Worm (Caenorhabditis elegans) whole organism, L4 larva: ENCODE results near the gene F09E5.8.
"Not testable (repeated sequence)": the region's sequence is repeated elsewhere in the genome, so short reads cannot be mapped to it uniquely, and the experiment has no call there.

Source experiments
- D1046.2 ChIP-seq: fragments of 200-800 bp; sonication (Bioruptor generic); IDR thresholded peaks from 2 replicates; pipeline ENCODE4 v1.3.6; 2022; ENCODE audit warnings: missing genetic modification characterization, missing compliant biosample characterization
- F10B5.3 ChIP-seq: sonication (generic microtip); optimal IDR thresholded peaks from 2 replicates; lab custom pipeline; 2016; ENCODE audit warnings: mild to moderate bottlenecking, missing genetic modification characterization, missing compliant biosample characterization
- F26F4.8 ChIP-seq: fragments of 200-800 bp; sonication (Bioruptor generic); conservative IDR thresholded peaks from 2 replicates; pipeline ENCODE4 v1.3.6; 2022; ENCODE audit warnings: missing genetic modification characterization, missing compliant biosample characterization
- T20F7.1 ChIP-seq: fragments of 200-800 bp; sonication (Bioruptor generic); optimal IDR thresholded peaks from 2 replicates; lab custom pipeline; 2018; ENCODE audit warnings: mild to moderate bottlenecking, missing genetic modification characterization, missing compliant biosample characterization
- Y105C5A.15 ChIP-seq: fragments of 200-800 bp; sonication (Bioruptor generic); IDR thresholded peaks from 2 replicates; pipeline ENCODE4 v1.3.6; 2022; ENCODE audit warnings: missing genetic modification characterization, missing compliant biosample characterization
- Y48G9A.11 ChIP-seq: fragments of 200-800 bp; sonication (Bioruptor generic); IDR thresholded peaks from 2 replicates; pipeline ENCODE4 v1.3.6; 2022; ENCODE audit warnings: missing genetic modification reagents, missing genetic modification characterization, missing compliant biosample characterization
- ZK337.2 ChIP-seq: fragments of 200-800 bp; sonication (Bioruptor generic); IDR thresholded peaks from 2 replicates; pipeline ENCODE4 v1.3.6; 2022; ENCODE audit warnings: missing genetic modification reagents, missing genetic modification characterization, missing compliant biosample characterization
- ZK546.5 ChIP-seq, 2 experiments: sonication (generic microtip); optimal IDR thresholded peaks; 2 replicates each; lab custom pipeline; 2017; ENCODE audit warnings: missing biosample characterization in 2 of 2, missing genetic modification characterization in 2 of 2
- aha-1 ChIP-seq: fragments of 150-350 bp; peaks from one replicate; lab custom pipeline; 2014; ENCODE audit warnings: missing biosample characterization, missing genetic modification characterization
- arid-1 ChIP-seq: fragments of 200-800 bp; sonication (Bioruptor generic); conservative IDR thresholded peaks from 2 replicates; pipeline ENCODE4 v1.3.6; 2022; ENCODE audit warnings: missing genetic modification reagents, missing genetic modification characterization, missing compliant biosample characterization
- ceh-20 ChIP-seq: fragments of 200-800 bp; sonication (Bioruptor generic); IDR thresholded peaks from 2 replicates; pipeline ENCODE4 v1.3.6; 2022; ENCODE audit warnings: missing genetic modification reagents, missing genetic modification characterization, missing compliant biosample characterization
- ces-1 ChIP-seq: fragments of 150-350 bp; sonication (generic microtip); optimal IDR thresholded peaks from 4 replicates; lab custom pipeline; 2014; ENCODE audit warnings: missing biosample characterization, missing genetic modification reagents, missing genetic modification characterization
- cey-2 ChIP-seq: sonication (generic microtip); optimal IDR thresholded peaks from 3 replicates; lab custom pipeline; 2017; ENCODE audit warnings: missing genetic modification characterization, mild to moderate bottlenecking, missing compliant biosample characterization, antibody characterized with exemption, borderline replicate concordance; ENCODE audit not compliant: insufficient read depth
- daf-12 ChIP-seq: fragments of 150-350 bp; optimal IDR thresholded peaks from 2 replicates; lab custom pipeline; 2014; ENCODE audit warnings: missing biosample characterization, missing genetic modification reagents, missing genetic modification characterization
- daf-16 ChIP-seq, 3 experiments: sonication (generic microtip); optimal IDR thresholded peaks; 2 replicates each; lab custom pipeline; 2016 to 2017; ENCODE audit warnings: missing genetic modification characterization in 3 of 3, missing genetic modification reagents in 3 of 3, mild to moderate bottlenecking in 2 of 3, missing compliant biosample characterization in 2 of 3, missing biosample characterization in 1 of 3, moderate library complexity in 1 of 3
- daf-19 ChIP-seq: fragments of 200-800 bp; sonication (Bioruptor generic); conservative IDR thresholded peaks from 2 replicates; pipeline ENCODE4 v1.3.6; 2022; ENCODE audit warnings: missing genetic modification characterization, missing compliant biosample characterization
- dpl-1 ChIP-seq: fragments of 150-350 bp; optimal IDR thresholded peaks from 2 replicates; lab custom pipeline; 2014; ENCODE audit warnings: missing biosample characterization, missing genetic modification reagents, missing genetic modification characterization
- duxl-1 ChIP-seq: sonication (generic microtip); optimal IDR thresholded peaks from 2 replicates; lab custom pipeline; 2016; ENCODE audit warnings: mild to moderate bottlenecking, missing genetic modification characterization, moderate library complexity, missing compliant biosample characterization; ENCODE audit not compliant: poor library complexity
- egl-27 ChIP-seq: sonication (generic microtip); optimal IDR thresholded peaks from 3 replicates; lab custom pipeline; 2017; ENCODE audit warnings: missing biosample characterization, missing genetic modification reagents, missing genetic modification characterization
- egl-43 ChIP-seq: fragments of 200-800 bp; sonication (Bioruptor generic); IDR thresholded peaks from 2 replicates; pipeline ENCODE4 v1.3.6; 2022; ENCODE audit warnings: missing genetic modification reagents, missing genetic modification characterization, missing compliant biosample characterization
- fkh-10 ChIP-seq: fragments of 150-350 bp; optimal IDR thresholded peaks from 2 replicates; lab custom pipeline; 2014; ENCODE audit warnings: missing biosample characterization, missing genetic modification reagents, missing genetic modification characterization
- hlh-11 ChIP-seq: fragments of 200-800 bp; sonication (Bioruptor generic); optimal IDR thresholded peaks from 2 replicates; lab custom pipeline; 2018; ENCODE audit warnings: mild to moderate bottlenecking, missing genetic modification characterization, missing compliant biosample characterization
- hlh-30 ChIP-seq: sonication (generic microtip); optimal IDR thresholded peaks from 2 replicates; lab custom pipeline; 2017; ENCODE audit warnings: antibody characterized with exemption, mild to moderate bottlenecking, missing genetic modification characterization, missing compliant biosample characterization; ENCODE audit not compliant: insufficient read depth
- lin-1 ChIP-seq: fragments of 200-800 bp; sonication (Bioruptor generic); IDR thresholded peaks from 2 replicates; pipeline ENCODE4 v1.3.6; 2022; ENCODE audit warnings: missing genetic modification reagents, missing genetic modification characterization, missing compliant biosample characterization
- lin-15B ChIP-seq: fragments of 150-350 bp; sonication (generic microtip); optimal IDR thresholded peaks from 3 replicates; lab custom pipeline; 2014; ENCODE audit warnings: missing biosample characterization, missing genetic modification characterization
- mdt-29 ChIP-seq: fragments of 200-800 bp; sonication (Bioruptor generic); IDR thresholded peaks from 2 replicates; pipeline ENCODE4 v1.3.6; 2022; ENCODE audit warnings: missing genetic modification reagents, missing genetic modification characterization, missing compliant biosample characterization
- mes-2 ChIP-seq: sonication (generic microtip); optimal IDR thresholded peaks from 2 replicates; lab custom pipeline; 2016; ENCODE audit warnings: missing genotype, mild to moderate bottlenecking, missing genetic modification characterization, missing compliant biosample characterization; ENCODE audit not compliant: poor library complexity, severe bottlenecking
- mxl-3 ChIP-seq: fragments of 200-800 bp; sonication (Bioruptor generic); optimal IDR thresholded peaks from 2 replicates; lab custom pipeline; 2018; ENCODE audit warnings: mild to moderate bottlenecking, missing genetic modification characterization, missing compliant biosample characterization
- nhr-102 ChIP-seq: sonication (generic microtip); optimal IDR thresholded peaks from 2 replicates; lab custom pipeline; 2016; ENCODE audit warnings: mild to moderate bottlenecking, missing genetic modification characterization, moderate library complexity, missing compliant biosample characterization
- nhr-237 ChIP-seq: sonication (generic microtip); optimal IDR thresholded peaks from 2 replicates; lab custom pipeline; 2017; ENCODE audit warnings: missing biosample characterization, missing genetic modification characterization
- nhr-41 ChIP-seq: fragments of 200-800 bp; sonication (Bioruptor generic); IDR thresholded peaks from 2 replicates; pipeline ENCODE4 v1.3.6; 2022; ENCODE audit warnings: missing genetic modification reagents, missing genetic modification characterization, missing compliant biosample characterization
- nhr-42 ChIP-seq: fragments of 200-800 bp; sonication (Bioruptor generic); IDR thresholded peaks from 2 replicates; pipeline ENCODE4 v1.3.6; 2022; ENCODE audit warnings: missing genetic modification characterization, missing compliant biosample characterization
- pha-4 ChIP-seq, 2 experiments: fragments of 150-350 bp in 1 of 2; fragments of 200-800 bp in 1 of 2; sonication (Bioruptor generic) in 1 of 2; IDR thresholded peaks in 1 of 2; optimal IDR thresholded peaks in 1 of 2; 2 replicates each; pipeline versions ENCODE4 v1.3.6 to Lab custom; 2014 to 2022; ENCODE audit warnings: missing genetic modification characterization in 2 of 2, missing genetic modification reagents in 2 of 2, missing biosample characterization in 1 of 2, missing compliant biosample characterization in 1 of 2
- rbr-2 ChIP-seq: sonication (generic microtip); optimal IDR thresholded peaks from 2 replicates; lab custom pipeline; 2016; ENCODE audit warnings: missing genotype, missing genetic modification characterization, missing compliant biosample characterization
- set-16 ChIP-seq: fragments of 200-800 bp; sonication (Bioruptor generic); IDR thresholded peaks from 2 replicates; pipeline ENCODE4 v1.3.6; 2022; ENCODE audit warnings: missing genetic modification reagents, missing genetic modification characterization, missing compliant biosample characterization
- snpc-1.2 ChIP-seq: fragments of 200-800 bp; sonication (Bioruptor generic); IDR thresholded peaks from 2 replicates; pipeline ENCODE4 v1.3.6; 2022; ENCODE audit warnings: missing genetic modification reagents, missing genetic modification characterization, missing compliant biosample characterization
- spr-1 ChIP-seq: sonication (generic microtip); optimal IDR thresholded peaks from 2 replicates; lab custom pipeline; 2016; ENCODE audit warnings: mild to moderate bottlenecking, missing genetic modification characterization, missing compliant biosample characterization
- spr-3 ChIP-seq: fragments of 200-800 bp; sonication (Bioruptor generic); optimal IDR thresholded peaks from 2 replicates; lab custom pipeline; 2018; ENCODE audit warnings: mild to moderate bottlenecking, missing genetic modification characterization, missing compliant biosample characterization
- tag-97 ChIP-seq: fragments of 200-800 bp; sonication (Bioruptor generic); IDR thresholded peaks from 2 replicates; pipeline ENCODE4 v1.3.6; 2022; ENCODE audit warnings: missing genetic modification characterization, missing compliant biosample characterization
- tra-1 ChIP-seq: fragments of 200-800 bp; sonication (Bioruptor generic); IDR thresholded peaks from 2 replicates; pipeline ENCODE4 v1.3.6; 2022; ENCODE audit warnings: missing genetic modification reagents, missing genetic modification characterization, missing compliant biosample characterization
- unc-130 ChIP-seq: sonication (generic microtip); optimal IDR thresholded peaks from 2 replicates; lab custom pipeline; 2016; ENCODE audit warnings: missing genetic modification reagents, missing genetic modification characterization, missing compliant biosample characterization
- zfp-3 ChIP-seq: fragments of 200-800 bp; sonication (Bioruptor generic); conservative IDR thresholded peaks from 2 replicates; pipeline ENCODE4 v1.3.6; 2022; ENCODE audit warnings: missing genetic modification reagents, missing genetic modification characterization, missing compliant biosample characterization
- zip-2 ChIP-seq: fragments of 150-350 bp; optimal IDR thresholded peaks from 2 replicates; lab custom pipeline; 2014; ENCODE audit warnings: missing biosample characterization, missing genetic modification characterization

F09E5.8 gene

DNA sequence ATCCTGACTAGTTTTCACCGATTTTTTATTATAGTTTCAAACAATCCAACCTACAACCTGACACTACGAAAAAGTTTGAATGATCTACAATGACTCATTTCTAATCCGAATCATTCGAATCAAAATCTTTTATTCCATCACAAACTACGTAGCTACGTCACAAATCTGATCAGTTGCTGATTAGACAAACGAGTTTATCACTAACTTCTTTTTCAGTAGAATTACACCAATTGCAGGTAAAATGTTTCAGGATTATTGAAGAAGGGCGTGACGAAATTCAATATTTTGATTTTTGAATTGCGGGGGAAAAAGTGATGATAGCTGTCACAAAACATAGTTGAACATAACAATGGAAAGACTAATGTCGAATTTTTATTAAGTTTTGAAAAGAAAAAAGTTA, 8.9 kb upstream of the F09E5.8 start:
- no peak for TF ChIP-seq nhr-237 (tag; lab: Kevin White, UChicago)
- no peak for TF ChIP-seq spr-1
- no peak for TF ChIP-seq nhr-42 (GFP tag; lab: Robert Waterston, UW)
- no peak for TF ChIP-seq F26F4.8 (GFP tag; lab: Robert Waterston, UW)
- TF ChIP-seq unc-130 = no peak
- TF ChIP-seq egl-27 (tag; lab: Kevin White, UChicago) = no peak

DNA sequence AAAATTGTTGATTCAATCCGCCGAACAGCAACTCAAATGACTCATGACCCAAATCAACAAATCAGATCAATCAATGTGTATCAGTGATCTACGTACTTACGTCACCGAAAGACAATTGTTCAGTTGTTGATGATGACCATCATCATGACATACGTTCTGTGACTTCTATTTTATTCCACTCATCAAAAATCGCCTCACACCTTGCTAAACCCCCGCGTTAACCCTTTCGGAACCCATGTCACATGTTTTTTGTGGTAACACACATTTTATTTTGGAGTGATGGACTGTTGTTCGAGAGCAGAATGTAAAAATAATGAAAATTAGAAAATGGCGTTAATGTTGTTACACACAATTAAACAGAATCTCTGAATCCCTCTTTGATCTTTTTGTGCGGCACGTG, 8.1 kb upstream of the F09E5.8 start:
- TF ChIP-seq tra-1 (GFP tag; lab: Robert Waterston, UW) (no peak), daf-16 (GFP tag; optimal IDR thresholded peaks at IDR 0.05; lab: Kevin White, UChicago) (peak in 1 of 2 experiments; percentile 74), daf-16 (tag; optimal IDR thresholded peaks at IDR 0.05; lab: Kevin White, UChicago) (no peak), spr-3 (GFP tag; lab: Kevin White, UChicago) (no peak), dpl-1 (GFP tag; lab: Kevin White, UChicago) (no peak), mdt-29 (GFP tag; lab: Robert Waterston, UW) (no peak), set-16 (GFP tag; lab: Robert Waterston, UW) (no peak), Y48G9A.11 (GFP tag; lab: Robert Waterston, UW) (no peak), ceh-20 (no peak), lin-15B (tag; lab: Kevin White, UChicago) (no peak), ZK546.5 (tag; optimal IDR thresholded peaks at IDR 0.05; lab: Kevin White, UChicago) (no peak), mxl-3 (peak; percentile 21), mes-2 (no peak), aha-1 (peak; percentile 62), hlh-30 (tag; lab: Kevin White, UChicago) (peak; percentile 62), F10B5.3 (tag; lab: Kevin White, UChicago) (no peak), cey-2 (tag; lab: Kevin White, UChicago) (no peak), hlh-11 (tag; lab: Kevin White, UChicago) (peak; percentile 35)

DNA sequence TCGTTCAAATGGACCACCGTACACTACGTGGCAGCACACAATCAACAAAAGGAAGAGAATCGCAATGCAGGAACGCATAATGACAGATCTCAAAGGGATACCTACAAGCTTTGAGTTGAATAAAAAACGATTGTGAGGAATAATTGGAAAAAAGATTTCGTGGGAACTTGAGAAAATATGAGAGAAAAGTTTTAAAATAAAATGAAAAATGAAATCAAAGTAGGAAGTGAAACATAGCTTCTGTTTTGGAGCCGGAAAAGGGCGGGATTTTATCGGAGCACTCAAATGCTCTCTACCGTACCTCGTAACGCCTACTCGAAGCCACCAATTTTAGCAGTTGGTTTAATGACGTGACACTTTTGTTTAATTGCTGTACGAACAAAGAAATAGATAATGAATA, 5.7 kb upstream of the F09E5.8 start, which contains the start of gene F09E5.14:
F09E5.14 (minus strand) TSS at position 101 of the 400 bp plus-strand sequence.
- TF ChIP-seq nhr-102 (tag; lab: Kevin White, UChicago) = no peak
- TF ChIP-seq zip-2 = no peak
- no peak for TF ChIP-seq fkh-10 (GFP tag; lab: Kevin White, UChicago)
- TF ChIP-seq tag-97 = no peak
- TF ChIP-seq daf-12 = no peak
- no peak for TF ChIP-seq Y105C5A.15 (GFP tag; lab: Robert Waterston, UW)
- TF ChIP-seq ces-1 = no peak
- TF ChIP-seq unc-130 = no peak

DNA sequence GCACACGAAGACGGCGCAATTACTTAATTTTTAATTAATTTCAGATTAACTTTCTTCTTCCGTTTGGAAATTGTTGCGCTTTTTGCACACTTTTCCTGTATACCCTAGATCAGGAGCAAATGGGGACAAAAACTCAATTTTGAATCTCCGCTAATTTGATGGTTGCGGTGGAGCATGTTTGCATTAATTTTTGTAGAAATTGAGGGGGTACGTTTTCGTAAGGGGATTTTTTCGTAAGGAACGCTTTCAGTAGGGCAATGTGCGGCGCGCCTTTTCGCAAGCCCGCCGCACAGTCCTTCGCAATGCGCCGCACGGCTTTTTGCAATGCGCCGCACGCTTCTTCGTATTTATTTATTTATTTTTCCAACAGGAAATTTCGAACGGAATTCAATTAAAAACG, 4.1 kb upstream of the F09E5.8 start:
- TF ChIP-seq egl-43 (GFP tag; lab: Robert Waterston, UW) = peak; percentile 91
- peak; percentile 93 for TF ChIP-seq pha-4 (GFP tag; IDR thresholded peaks at IDR 0.05; lab: Robert Waterston, UW)
- not testable (repeated sequence) for TF ChIP-seq pha-4 (tag; optimal IDR thresholded peaks at IDR 0.05; lab: Kevin White, UChicago); daf-16 (GFP tag; optimal IDR thresholded peaks at IDR 0.05; lab: Kevin White, UChicago)
- peak; percentile 63 for TF ChIP-seq aha-1
- peak; percentile 86 for TF ChIP-seq Y48G9A.11 (GFP tag; lab: Robert Waterston, UW)
- TF ChIP-seq nhr-42 (GFP tag; lab: Robert Waterston, UW) = peak; percentile 92
- peak; percentile 43 for TF ChIP-seq duxl-1 (tag; lab: Kevin White, UChicago)
- peak; percentile 78 for TF ChIP-seq dpl-1 (GFP tag; lab: Kevin White, UChicago)
- TF ChIP-seq set-16 (GFP tag; lab: Robert Waterston, UW) = peak; percentile 65; the same call in 1 of the 2 replicates
- TF ChIP-seq nhr-102 (tag; lab: Kevin White, UChicago) = peak; percentile 40
- peak; percentile 83; the same call in 1 of the 2 replicates for TF ChIP-seq D1046.2 (GFP tag; lab: Robert Waterston, UW)
- peak; percentile 93 for TF ChIP-seq ceh-20
- TF ChIP-seq daf-16 (tag; optimal IDR thresholded peaks at IDR 0.05; lab: Kevin White, UChicago) = peak; percentile 6
- peak; percentile 25 for TF ChIP-seq T20F7.1 (GFP tag; lab: Kevin White, UChicago)
- TF ChIP-seq mdt-29 (GFP tag; lab: Robert Waterston, UW) = peak; percentile 67; the same call in 1 of the 2 replicates
- peak; percentile 88 for TF ChIP-seq lin-1 (GFP tag; lab: Robert Waterston, UW)
- TF ChIP-seq zfp-3 (GFP tag; lab: Robert Waterston, UW) = peak; percentile 89
- peak; percentile 84 for TF ChIP-seq arid-1 (GFP tag; lab: Robert Waterston, UW)
- peak; percentile 46; the same call in 1 of the 2 replicates for TF ChIP-seq daf-19
- TF ChIP-seq ZK337.2 = peak; percentile 21; the same call in 1 of the 2 replicates
- TF ChIP-seq hlh-30 (tag; lab: Kevin White, UChicago) = peak; percentile 8
- TF ChIP-seq nhr-41 (GFP tag; lab: Robert Waterston, UW) = peak; percentile 56; the same call in 1 of the 2 replicates
- TF ChIP-seq rbr-2 (tag; lab: Kevin White, UChicago) = peak; percentile 21
- TF ChIP-seq snpc-1.2 (GFP tag; lab: Robert Waterston, UW) = peak; percentile 85
